Worm (Caenorhabditis elegans): Measurements from ENCODE around the gene gst-16.

gst-16 gene

ce11 chrII:13575018-13575948 is 49.0 kb downstream of the gst-16 start, which contains the start of the genes mrpl-37 and lin-38:
mrpl-37 (minus strand) TSS chrII:13575068.
lin-38 (plus strand) TSS chrII:13575925.
- TF ChIP-seq lsl-1 (GFP tag; optimal IDR thresholded peaks at IDR 0.05) = peak; percentile 93
- TF ChIP-seq snpc-4 (GFP tag; optimal IDR thresholded peaks at IDR 0.05) = no peak
- TF ChIP-seq snpc-4 (tag; optimal IDR thresholded peaks at IDR 0.05) = peak in 2 of 4 experiments; percentile 2 to 45
- TF ChIP-seq snpc-1.1 (tag; optimal IDR thresholded peaks at IDR 0.05; ENCODE audit: insufficient read depth) = peak; percentile 13
- TF ChIP-seq efl-1 (GFP tag; optimal IDR thresholded peaks at IDR 0.05) = peak; percentile 31
- TF ChIP-seq hmg-1.2 (GFP tag; IDR thresholded peaks at IDR 0.05) = peak; percentile 38; the same call in 1 of the 2 replicates
- no peak for TF ChIP-seq nfya-1 (tag; optimal IDR thresholded peaks at IDR 0.05; ENCODE audit: borderline replicate concordance, insufficient read depth)
- no peak for TF ChIP-seq gei-17 (GFP tag; optimal IDR thresholded peaks at IDR 0.05)
- TF ChIP-seq xnd-1 (tag; optimal IDR thresholded peaks at IDR 0.05) = peak; percentile 89
- no peak for TF ChIP-seq nhr-27 (tag; optimal IDR thresholded peaks at IDR 0.05)
- peak; percentile 92 for TF ChIP-seq F33H1.4 (GFP tag; IDR thresholded peaks at IDR 0.05)
- no peak for TF ChIP-seq F39B2.1 (GFP tag; IDR thresholded peaks at IDR 0.05)
- peak in 1 of 3 experiments; percentile 18 for TF ChIP-seq lin-35 (GFP tag; optimal IDR thresholded peaks at IDR 0.05)
- TF ChIP-seq egrh-3 (GFP tag; IDR thresholded peaks at IDR 0.05) = peak; percentile 56; the same call in 1 of the 2 replicates
- no peak for TF ChIP-seq die-1 (tag; optimal IDR thresholded peaks at IDR 0.05)
- no peak for TF ChIP-seq cebp-1 (GFP tag; IDR thresholded peaks at IDR 0.05)
- peak; percentile 61 for TF ChIP-seq cebp-1 (tag; optimal IDR thresholded peaks at IDR 0.05)
- peak; percentile 73 for TF ChIP-seq madf-6 (GFP tag; IDR thresholded peaks at IDR 0.05)
- TF ChIP-seq D2030.7 (GFP tag; IDR thresholded peaks at IDR 0.05) = peak; percentile 63; the same call in 1 of the 2 replicates
- no peak for TF ChIP-seq lin-26 (GFP tag; IDR thresholded peaks at IDR 0.05)
- TF ChIP-seq F23B12.7 (tag; optimal IDR thresholded peaks at IDR 0.05; ENCODE audit: insufficient read depth) = no peak
- TF ChIP-seq ceh-91 (GFP tag; IDR thresholded peaks at IDR 0.05) = no peak
- no peak for TF ChIP-seq B0035.1 (tag; optimal IDR thresholded peaks at IDR 0.05)
- TF ChIP-seq F55B11.4 (tag; optimal IDR thresholded peaks at IDR 0.05; ENCODE audit: borderline replicate concordance, insufficient read depth) = no peak
- TF ChIP-seq lsy-27 (tag; optimal IDR thresholded peaks at IDR 0.05; ENCODE audit: borderline replicate concordance, insufficient read depth) = no peak
- TF ChIP-seq B0261.1 (tag; optimal IDR thresholded peaks at IDR 0.05) = no peak
- TF ChIP-seq mcd-1 (GFP tag; IDR thresholded peaks at IDR 0.05) = peak; percentile 87
- no peak for TF ChIP-seq F57A8.1 (GFP tag; optimal IDR thresholded peaks at IDR 0.05)
- peak; percentile 29 for TF ChIP-seq nhr-80 (tag; optimal IDR thresholded peaks at IDR 0.05)
- TF ChIP-seq lin-54 (GFP tag; optimal IDR thresholded peaks at IDR 0.05) = peak; percentile 19
- TF ChIP-seq attf-5 (GFP tag; optimal IDR thresholded peaks at IDR 0.05) = peak; percentile 93
- TF ChIP-seq F52B5.7 (tag; optimal IDR thresholded peaks at IDR 0.05) = no peak
- TF ChIP-seq ZK185.1 (tag; optimal IDR thresholded peaks at IDR 0.05; ENCODE audit: poor library complexity, severe bottlenecking) = no peak

ce11 chrII:13574395-13574794 is 49.8 kb downstream of the gst-16 start:
- TF ChIP-seq lsl-1 (GFP tag; optimal IDR thresholded peaks at IDR 0.05) = no peak
- no peak for TF ChIP-seq hmg-1.2 (GFP tag; IDR thresholded peaks at IDR 0.05)
- no peak for TF ChIP-seq atf-7 (tag; optimal IDR thresholded peaks at IDR 0.05)
- TF ChIP-seq cebp-1 (GFP tag; IDR thresholded peaks at IDR 0.05) = no peak
- no peak for TF ChIP-seq cebp-1 (tag; optimal IDR thresholded peaks at IDR 0.05)
- TF ChIP-seq lir-1 (GFP tag; conservative IDR thresholded peaks at IDR 0.05) = no peak
- no peak for TF ChIP-seq sptf-2 (GFP tag; optimal IDR thresholded peaks at IDR 0.05)
- no peak for TF ChIP-seq nfyb-1 (GFP tag; IDR thresholded peaks at IDR 0.05)
- no peak for TF ChIP-seq nhr-90 (tag; optimal IDR thresholded peaks at IDR 0.05)
- no peak for TF ChIP-seq madf-8 (GFP tag; conservative IDR thresholded peaks at IDR 0.05)
- TF ChIP-seq somi-1 (GFP tag; optimal IDR thresholded peaks at IDR 0.05) = no peak
- TF ChIP-seq ama-1 (optimal IDR thresholded peaks at IDR 0.05) = no peak
- TF ChIP-seq ama-1 (GFP tag; optimal IDR thresholded peaks at IDR 0.05) = no peak
- TF ChIP-seq F49E8.2 (tag; optimal IDR thresholded peaks at IDR 0.05; ENCODE audit: insufficient read depth) = no peak
- TF ChIP-seq Y95B8A.8 (GFP tag; IDR thresholded peaks at IDR 0.05) = no peak
- no peak for TF ChIP-seq ccch-3 (GFP tag; optimal IDR thresholded peaks at IDR 0.05)
- TF ChIP-seq ZK185.1 (tag; optimal IDR thresholded peaks at IDR 0.05; ENCODE audit: poor library complexity, severe bottlenecking) = no peak
- TF ChIP-seq B0336.3 (GFP tag; IDR thresholded peaks at IDR 0.05) = no peak
- no peak for TF ChIP-seq nhr-80 (tag; optimal IDR thresholded peaks at IDR 0.05)
